Fruit fly (Drosophila melanogaster) whole organism, embryonic: Measurements from ENCODE around the gene MsrA.

Experiments used
- Aef1 ChIP-seq: fragments of 200-800 bp; sonication (Bioruptor generic); IDR thresholded peaks from 3 replicates; pipeline ENCODE4 v1.3.6; 2022; ENCODE audit warnings: missing biosample characterization, missing genetic modification characterization
- Antp ChIP-seq: fragments of 200-800 bp; sonication (Bioruptor generic); optimal IDR thresholded peaks from 3 replicates; lab custom pipeline; 2016; ENCODE audit warnings: missing biosample characterization, missing genetic modification characterization
- Atf3 ChIP-seq: fragments of 200-800 bp; sonication (Bioruptor generic); optimal IDR thresholded peaks from 3 replicates; lab custom pipeline; 2016; ENCODE audit warnings: missing biosample characterization, missing genetic modification characterization
- Atf6 ChIP-seq: fragments of 200-800 bp; sonication (Bioruptor generic); IDR thresholded peaks from 2 replicates; pipeline ENCODE4 v1.3.6; 2022; ENCODE audit warnings: missing biosample characterization, missing genetic modification characterization
- C15 ChIP-seq: fragments of 200-800 bp; sonication (Bioruptor generic); IDR thresholded peaks from 3 replicates; pipeline ENCODE4 v1.3.6; 2022; ENCODE audit warnings: missing biosample characterization, missing genetic modification characterization
- CG11247 ChIP-seq: fragments of 200-800 bp; sonication (Bioruptor generic); IDR thresholded peaks from 2 replicates; pipeline ENCODE4 v1.3.6; 2022; ENCODE audit warnings: missing biosample characterization, missing genetic modification characterization
- CG11560 ChIP-seq: fragments of 200-800 bp; sonication (Bioruptor generic); IDR thresholded peaks from 3 replicates; pipeline ENCODE4 v1.3.6; 2022; ENCODE audit warnings: missing biosample characterization, missing genetic modification characterization
- CG12942 ChIP-seq: fragments of 200-800 bp; sonication (Bioruptor generic); optimal IDR thresholded peaks from 3 replicates; lab custom pipeline; 2016; ENCODE audit warnings: missing biosample characterization, missing genetic modification characterization
- CG1529 ChIP-seq: fragments of 200-800 bp; sonication (Bioruptor generic); optimal IDR thresholded peaks from 3 replicates; lab custom pipeline; 2018; ENCODE audit warnings: missing biosample characterization, missing genetic modification characterization
- CG15601 ChIP-seq: fragments of 200-800 bp; sonication (Bioruptor generic); optimal IDR thresholded peaks from 3 replicates; lab custom pipeline; 2019; ENCODE audit warnings: missing biosample characterization, mild to moderate bottlenecking, missing genetic modification characterization, moderate library complexity
- CG1603 ChIP-seq: fragments of 200-800 bp; sonication (Bioruptor generic); optimal IDR thresholded peaks from 2 replicates; lab custom pipeline; 2019; ENCODE audit warnings: missing biosample characterization, mild to moderate bottlenecking, missing genetic modification characterization, moderate library complexity
- CG17912 ChIP-seq: fragments of 200-800 bp; sonication (Bioruptor generic); optimal IDR thresholded peaks from 2 replicates; lab custom pipeline; 2018; ENCODE audit warnings: missing biosample characterization, mild to moderate bottlenecking, missing genetic modification characterization
- CG18619 ChIP-seq: fragments of 200-800 bp; sonication (Bioruptor generic); optimal IDR thresholded peaks from 3 replicates; lab custom pipeline; 2017; ENCODE audit warnings: missing biosample characterization, mild to moderate bottlenecking, missing genetic modification characterization
- CG2875 ChIP-seq: fragments of 200-800 bp; sonication (Bioruptor generic); optimal IDR thresholded peaks from 2 replicates; lab custom pipeline; 2017; ENCODE audit warnings: missing biosample characterization, mild to moderate bottlenecking, missing genetic modification characterization, missing genetic modification reagents
- CG30403 ChIP-seq: fragments of 200-800 bp; sonication (Bioruptor generic); optimal IDR thresholded peaks from 3 replicates; lab custom pipeline; 2016; ENCODE audit warnings: missing biosample characterization, missing genetic modification characterization
- CG3065 ChIP-seq: fragments of 200-800 bp; sonication (Bioruptor generic); optimal IDR thresholded peaks from 2 replicates; lab custom pipeline; 2016; ENCODE audit warnings: missing biosample characterization, missing genetic modification characterization
- CG3407 ChIP-seq: fragments of 200-800 bp; sonication (Bioruptor generic); optimal IDR thresholded peaks from 2 replicates; lab custom pipeline; 2018; ENCODE audit warnings: missing biosample characterization, mild to moderate bottlenecking, missing genetic modification characterization
- CG4328 ChIP-seq: fragments of 200-800 bp; sonication (Bioruptor generic); optimal IDR thresholded peaks from 3 replicates; lab custom pipeline; 2017; ENCODE audit warnings: missing biosample characterization, missing genetic modification reagents, missing genetic modification characterization
- CG5245 ChIP-seq: fragments of 200-800 bp; sonication (Bioruptor generic); optimal IDR thresholded peaks from 3 replicates; lab custom pipeline; 2016; ENCODE audit warnings: missing biosample characterization, missing genetic modification characterization
- CG6654 ChIP-seq: fragments of 200-800 bp; sonication (Bioruptor generic); optimal IDR thresholded peaks from 2 replicates; lab custom pipeline; 2017; ENCODE audit warnings: missing biosample characterization, mild to moderate bottlenecking, missing genetic modification characterization
- CG6765 ChIP-seq: fragments of 200-800 bp; sonication (Bioruptor generic); optimal IDR thresholded peaks from 3 replicates; lab custom pipeline; 2017; ENCODE audit warnings: missing biosample characterization, mild to moderate bottlenecking, missing genetic modification characterization
- CG7271 ChIP-seq: fragments of 200-800 bp; sonication (Bioruptor generic); optimal IDR thresholded peaks from 2 replicates; lab custom pipeline; 2018; ENCODE audit warnings: missing biosample characterization, mild to moderate bottlenecking, missing genetic modification characterization, moderate library complexity
- CG7372 ChIP-seq: fragments of 200-800 bp; sonication (Bioruptor generic); IDR thresholded peaks from 2 replicates; pipeline ENCODE4 v1.3.6; 2022; ENCODE audit warnings: missing biosample characterization, missing genetic modification characterization
- CG9609 ChIP-seq: fragments of 200-800 bp; sonication (Bioruptor generic); optimal IDR thresholded peaks from 3 replicates; lab custom pipeline; 2016; ENCODE audit warnings: missing biosample characterization, missing genetic modification characterization
- Chrac-16 ChIP-seq: fragments of 200-800 bp; sonication (Bioruptor generic); optimal IDR thresholded peaks from 3 replicates; lab custom pipeline; 2016; ENCODE audit warnings: missing biosample characterization, missing genetic modification characterization
- Dad ChIP-seq: fragments of 200-800 bp; sonication (Bioruptor generic); optimal IDR thresholded peaks from 3 replicates; lab custom pipeline; 2016; ENCODE audit warnings: missing biosample characterization, missing genetic modification characterization
- Dbx ChIP-seq: fragments of 200-800 bp; sonication (Bioruptor generic); IDR thresholded peaks from 3 replicates; pipeline ENCODE4 v1.3.6; 2022; ENCODE audit warnings: missing biosample characterization, missing genetic modification characterization
- Ets97D ChIP-seq: fragments of 200-800 bp; sonication (Bioruptor generic); optimal IDR thresholded peaks from 3 replicates; lab custom pipeline; 2016; ENCODE audit warnings: missing biosample characterization, missing genetic modification characterization
- Fer3 ChIP-seq: fragments of 200-800 bp; sonication (Bioruptor generic); optimal IDR thresholded peaks from 2 replicates; lab custom pipeline; 2018; ENCODE audit warnings: missing biosample characterization, mild to moderate bottlenecking, missing genetic modification characterization, moderate library complexity
- Mes4 ChIP-seq: fragments of 200-800 bp; sonication (Bioruptor generic); optimal IDR thresholded peaks from 2 replicates; lab custom pipeline; 2016; ENCODE audit warnings: missing biosample characterization, missing genetic modification characterization
- Opbp ChIP-seq: fragments of 200-800 bp; sonication (Bioruptor generic); IDR thresholded peaks from 3 replicates; pipeline ENCODE4 v1.3.6; 2022; ENCODE audit warnings: missing biosample characterization, missing genetic modification characterization; ENCODE audit not compliant: partially characterized antibody
- Ravus ChIP-seq: fragments of 200-800 bp; sonication (Bioruptor generic); IDR thresholded peaks from 2 replicates; pipeline ENCODE4 v1.3.6; 2022; ENCODE audit warnings: missing biosample characterization, missing genetic modification characterization
- Tbp ChIP-seq: fragments of >200 bp; optimal IDR thresholded peaks from 2 replicates; lab custom pipeline; 2018; ENCODE audit warnings: missing biosample characterization, missing genetic modification characterization
- cato ChIP-seq: fragments of 200-800 bp; sonication (Bioruptor generic); optimal IDR thresholded peaks from 2 replicates; lab custom pipeline; 2016; ENCODE audit warnings: missing biosample characterization, missing genetic modification characterization, borderline replicate concordance
- cg ChIP-seq: fragments of 200-800 bp; sonication (Bioruptor generic); optimal IDR thresholded peaks from 3 replicates; lab custom pipeline; 2019; ENCODE audit warnings: missing biosample characterization, mild to moderate bottlenecking, missing genetic modification characterization, moderate library complexity
- chif ChIP-seq, 2 experiments: fragments of 200-800 bp; sonication (Bioruptor generic); optimal IDR thresholded peaks; 3 replicates each; lab custom pipeline; 2016; ENCODE audit warnings: missing biosample characterization in 2 of 2, missing genetic modification characterization in 2 of 2
- chm ChIP-seq: fragments of 200-800 bp; sonication (Bioruptor generic); IDR thresholded peaks from 2 replicates; pipeline ENCODE4 v1.3.6; 2022; ENCODE audit warnings: missing biosample characterization, missing genetic modification characterization
- disco-r ChIP-seq: fragments of 200-800 bp; sonication (Bioruptor generic); optimal IDR thresholded peaks from 2 replicates; lab custom pipeline; 2016; ENCODE audit warnings: missing biosample characterization, missing genetic modification characterization
- ftz-f1 ChIP-seq: fragments of 200-800 bp; sonication (Bioruptor generic); optimal IDR thresholded peaks from 2 replicates; lab custom pipeline; 2016; ENCODE audit warnings: missing biosample characterization, missing genetic modification characterization
- fu2 ChIP-seq: fragments of 200-800 bp; sonication (Bioruptor generic); optimal IDR thresholded peaks from 2 replicates; lab custom pipeline; 2016; ENCODE audit warnings: missing biosample characterization, missing genetic modification characterization
- inv ChIP-seq: fragments of 200-800 bp; sonication (Bioruptor generic); IDR thresholded peaks from 2 replicates; pipeline ENCODE4 v1.3.6; 2022; ENCODE audit warnings: missing biosample characterization, missing genetic modification characterization; ENCODE audit not compliant: partially characterized antibody
- jumu ChIP-seq: fragments of 200-800 bp; sonication (Bioruptor generic); optimal IDR thresholded peaks from 3 replicates; lab custom pipeline; 2016; ENCODE audit warnings: missing biosample characterization, missing genetic modification characterization
- ken ChIP-seq: fragments of 200-800 bp; sonication (Bioruptor generic); IDR thresholded peaks from 3 replicates; pipeline ENCODE4 v1.3.6; 2022; ENCODE audit warnings: missing biosample characterization, missing genetic modification characterization
- p53 ChIP-seq: fragments of 200-800 bp; sonication (Bioruptor generic); optimal IDR thresholded peaks from 2 replicates; lab custom pipeline; 2016; ENCODE audit warnings: missing biosample characterization, missing genetic modification characterization
- pfk ChIP-seq: fragments of 200-800 bp; sonication (Bioruptor generic); optimal IDR thresholded peaks from 2 replicates; lab custom pipeline; 2018; ENCODE audit warnings: missing biosample characterization, mild to moderate bottlenecking, missing genetic modification characterization, moderate library complexity
- tgo ChIP-seq: fragments of 200-800 bp; sonication (Bioruptor generic); IDR thresholded peaks from 3 replicates; pipeline ENCODE4 v1.3.6; 2022; ENCODE audit warnings: missing biosample characterization, missing genetic modification characterization
- tna ChIP-seq: fragments of 200-800 bp; sonication (Bioruptor generic); IDR thresholded peaks from 2 replicates; pipeline ENCODE4 v1.3.6; 2022; ENCODE audit warnings: missing biosample characterization, missing genetic modification characterization; ENCODE audit not compliant: partially characterized antibody
- tup ChIP-seq: fragments of 200-800 bp; sonication (Bioruptor generic); optimal IDR thresholded peaks from 2 replicates; lab custom pipeline; 2016; ENCODE audit warnings: missing biosample characterization, mild to moderate bottlenecking, missing genetic modification characterization, moderate library complexity
- twi ChIP-seq: fragments of 200-800 bp; optimal IDR thresholded peaks from 2 replicates; lab custom pipeline; 2019; ENCODE audit warnings: missing biosample characterization, mild to moderate bottlenecking, missing genetic modification characterization, moderate library complexity
- vfl ChIP-seq: fragments of 200-800 bp; sonication (Bioruptor generic); optimal IDR thresholded peaks from 2 replicates; lab custom pipeline; 2016; ENCODE audit warnings: missing biosample characterization, missing genetic modification characterization
- yki ChIP-seq: fragments of >200 bp; optimal IDR thresholded peaks from 3 replicates; lab custom pipeline; 2018

Gene MsrA

dm6 chr3L:15532368-15533030 is 21.6 kb downstream of the MsrA start (continued):
- TF ChIP-seq CG1603 = no peak
- no peak for TF ChIP-seq CG17912 (GFP tag; lab: Kevin White, UChicago)
- no peak for TF ChIP-seq cato
- peak; percentile 1 for TF ChIP-seq CG6654
- TF ChIP-seq CG12942 = no peak
- TF ChIP-seq CG11247 = 0 out of 2 replicates have a peak, but pooled peaks have one; percentile 18
- TF ChIP-seq CG18619 = no peak
- TF ChIP-seq CG30403 (GFP tag; lab: Kevin White, UChicago) = peak; percentile 32
- no peak for TF ChIP-seq cg
- TF ChIP-seq CG6765 = no peak
- no peak for TF ChIP-seq Ravus (GFP tag; lab: Robert Waterston, UW)
- peak; percentile 23; the same call in 1 of the 2 replicates for TF ChIP-seq CG7372 (GFP tag; lab: Robert Waterston, UW)
- TF ChIP-seq CG15601 (tag; lab: Kevin White, UChicago) = no peak
- TF ChIP-seq ftz-f1 (GFP tag; lab: Kevin White, UChicago) = no peak
- peak in 1 of 2 experiments; percentile 33 for TF ChIP-seq chif (GFP tag; optimal IDR thresholded peaks at IDR 0.05; lab: Kevin White, UChicago)
- TF ChIP-seq ken = no peak
- 0 out of 3 replicates have a peak, but pooled peaks have one; percentile 39 for TF ChIP-seq C15 (GFP tag; lab: Robert Waterston, UW)
- no peak for TF ChIP-seq CG7271 (tag; lab: Kevin White, UChicago)
- TF ChIP-seq inv (GFP tag; lab: Robert Waterston, UW) = no peak
- 0 out of 3 replicates have a peak, but pooled peaks have one; percentile 24 for TF ChIP-seq Dbx (GFP tag; lab: Robert Waterston, UW)
- TF ChIP-seq Atf6 = peak; percentile 52; the same call in 1 of the 2 replicates
- no peak for TF ChIP-seq CG9609 (GFP tag; lab: Kevin White, UChicago)
- TF ChIP-seq p53 (GFP tag; lab: Kevin White, UChicago) = no peak
- TF ChIP-seq Ets97D = no peak
- no peak for TF ChIP-seq CG2875 (GFP tag; lab: Kevin White, UChicago)
- TF ChIP-seq chm (GFP tag; lab: Robert Waterston, UW) = peak; percentile 23; the same call in 1 of the 2 replicates
- TF ChIP-seq tna (GFP tag; lab: Robert Waterston, UW) = no peak
- no peak for TF ChIP-seq pfk (GFP tag; lab: Kevin White, UChicago)
- TF ChIP-seq jumu (GFP tag; lab: Kevin White, UChicago) = no peak
- no peak for TF ChIP-seq CG3407 (GFP tag; lab: Kevin White, UChicago)
- TF ChIP-seq tgo (GFP tag; lab: Robert Waterston, UW) = peak; percentile 63
- no peak for TF ChIP-seq Dad (GFP tag; lab: Kevin White, UChicago)
- TF ChIP-seq Mes4 = no peak
- no peak for TF ChIP-seq disco-r (GFP tag; lab: Kevin White, UChicago)
- TF ChIP-seq Chrac-16 (GFP tag; lab: Kevin White, UChicago) = peak; percentile 1
- TF ChIP-seq Fer3 = peak; percentile 16
- TF ChIP-seq vfl (GFP tag; lab: Kevin White, UChicago) = no peak
- TF ChIP-seq Tbp (GFP tag; lab: Kevin White, UChicago) = no peak
- TF ChIP-seq fu2 (GFP tag; lab: Kevin White, UChicago) = no peak
- TF ChIP-seq Atf3 = no peak
- TF ChIP-seq Antp (GFP tag; lab: Kevin White, UChicago) = peak; percentile 27
- TF ChIP-seq CG5245 = no peak
- no peak for TF ChIP-seq CG4328
- no peak for TF ChIP-seq CG11560 (tag; lab: Robert Waterston, UW)
- TF ChIP-seq yki (lab: Kevin White, UChicago) = no peak
- no peak for TF ChIP-seq twi (tag; lab: Kevin White, UChicago)
- no peak for TF ChIP-seq CG3065 (GFP tag; lab: Kevin White, UChicago)
- no peak for TF ChIP-seq tup (GFP tag; lab: Kevin White, UChicago)
- TF ChIP-seq Aef1 (GFP tag; lab: Robert Waterston, UW) = 0 out of 3 replicates have a peak, but pooled peaks have one; percentile 29
- no peak for TF ChIP-seq CG1529 (GFP tag; lab: Kevin White, UChicago)
- TF ChIP-seq Opbp = no peak
